Worm (Caenorhabditis elegans) whole organism, early embryonic: ENCODE measurements around the gene T27D12.6.

Experiments
- B0310.2 ChIP-seq: sonication (generic microtip); optimal IDR thresholded peaks from 2 replicates; lab custom pipeline; 2016; ENCODE audit warnings: mild to moderate bottlenecking, missing genetic modification characterization, missing compliant biosample characterization
- ama-1 ChIP-seq: fragments of 150-350 bp; optimal IDR thresholded peaks from 2 replicates; lab custom pipeline; 2014
- ets-7 ChIP-seq: sonication (generic microtip); optimal IDR thresholded peaks from 2 replicates; lab custom pipeline; 2016; ENCODE audit warnings: missing genotype, missing genetic modification characterization, missing compliant biosample characterization
- flt-1 ChIP-seq: fragments of 200-800 bp; sonication (Bioruptor generic); IDR thresholded peaks from 2 replicates; pipeline ENCODE4 v1.3.6; 2022; ENCODE audit warnings: missing genetic modification characterization, missing compliant biosample characterization
- hmg-4 ChIP-seq: fragments of 200-800 bp; sonication (Bioruptor generic); optimal IDR thresholded peaks from 2 replicates; lab custom pipeline; 2018; ENCODE audit warnings: mild to moderate bottlenecking, missing genetic modification characterization, missing compliant biosample characterization
- hnd-1 ChIP-seq: sonication (generic microtip); optimal IDR thresholded peaks from 2 replicates; lab custom pipeline; 2016; ENCODE audit warnings: missing genetic modification characterization, missing compliant biosample characterization
- pes-1 ChIP-seq: fragments of 200-800 bp; sonication (Bioruptor generic); IDR thresholded peaks from 2 replicates; pipeline ENCODE4 v1.3.6; 2022; ENCODE audit warnings: missing genetic modification reagents, missing genetic modification characterization, missing compliant biosample characterization
- sea-1 ChIP-seq: fragments of 200-800 bp; sonication (Bioruptor generic); conservative IDR thresholded peaks from 2 replicates; pipeline ENCODE4 v1.3.6; 2022; ENCODE audit warnings: missing genetic modification characterization, missing compliant biosample characterization
- tbx-37 ChIP-seq: fragments of 200-800 bp; sonication (Bioruptor generic); conservative IDR thresholded peaks from 2 replicates; pipeline ENCODE4 v1.3.6; 2022; ENCODE audit warnings: missing genetic modification reagents, missing genetic modification characterization, missing compliant biosample characterization

DNA sequence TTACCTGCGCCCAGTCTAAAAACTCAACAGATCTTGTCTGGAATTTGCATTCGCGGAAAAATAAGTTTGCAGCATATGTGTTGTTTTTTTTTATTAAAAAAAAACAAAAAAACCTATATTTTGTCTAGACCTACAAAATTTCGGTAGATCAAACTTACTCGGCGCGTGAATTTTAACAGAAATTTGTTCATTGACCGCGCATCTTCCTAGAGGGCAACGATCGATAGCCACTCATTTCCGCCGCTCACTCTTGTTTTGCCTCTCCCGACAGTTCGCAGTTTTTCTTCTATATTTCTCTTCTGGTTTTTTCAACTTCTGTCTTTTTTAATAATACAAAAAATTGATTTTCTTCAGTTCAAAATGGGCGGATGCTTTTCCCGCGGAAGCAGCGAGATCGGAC lies 24.9 kb upstream of the T27D12.6 start, which contains the start of gene F43G6.7:
- TF ChIP-seq hnd-1 (tag; lab: Kevin White, UChicago) (no peak), flt-1 (GFP tag; lab: Robert Waterston, UW) (no peak), ama-1 (lab: Kevin White, UChicago) (no peak), tbx-37 (no peak), sea-1 (GFP tag; lab: Robert Waterston, UW) (no peak), ets-7 (tag; lab: Kevin White, UChicago) (no peak), B0310.2 (no peak), pes-1 (GFP tag; lab: Robert Waterston, UW) (no peak), hmg-4 (GFP tag; lab: Kevin White, UChicago) (no peak)
